Worm (Caenorhabditis elegans) whole organism, L4 larva: ENCODE data around the gene ttr-17.

ENCODE experiments used
- aly-2 ChIP-seq: sonication (generic microtip); optimal IDR thresholded peaks from 2 replicates; lab custom pipeline; 2018; ENCODE audit warnings: missing biosample characterization, missing genetic modification characterization
- ama-1 ChIP-seq: fragments of 150-350 bp; optimal IDR thresholded peaks from 2 replicates; lab custom pipeline; 2014; ENCODE audit warnings: inconsistent platforms, mixed read lengths
- jun-1 ChIP-seq: fragments of 150-350 bp; optimal IDR thresholded peaks from 2 replicates; lab custom pipeline; 2014; ENCODE audit warnings: missing biosample characterization, missing genetic modification reagents, missing genetic modification characterization
- lin-1 ChIP-seq: fragments of 200-800 bp; sonication (Bioruptor generic); IDR thresholded peaks from 2 replicates; pipeline ENCODE4 v1.3.6; 2022; ENCODE audit warnings: missing genetic modification reagents, missing genetic modification characterization, missing compliant biosample characterization
- lin-13 ChIP-seq: fragments of 150-350 bp; optimal IDR thresholded peaks from 2 replicates; lab custom pipeline; 2014; ENCODE audit warnings: missing biosample characterization, missing genetic modification reagents, missing genetic modification characterization
- lin-15B ChIP-seq: fragments of 150-350 bp; sonication (generic microtip); optimal IDR thresholded peaks from 3 replicates; lab custom pipeline; 2014; ENCODE audit warnings: missing biosample characterization, missing genetic modification characterization
- nhr-237 ChIP-seq: sonication (generic microtip); optimal IDR thresholded peaks from 2 replicates; lab custom pipeline; 2017; ENCODE audit warnings: missing biosample characterization, missing genetic modification characterization
- nhr-28 ChIP-seq: fragments of 150-350 bp; optimal IDR thresholded peaks from 2 replicates; lab custom pipeline; 2014; ENCODE audit warnings: missing biosample characterization, missing genetic modification characterization

DNA sequence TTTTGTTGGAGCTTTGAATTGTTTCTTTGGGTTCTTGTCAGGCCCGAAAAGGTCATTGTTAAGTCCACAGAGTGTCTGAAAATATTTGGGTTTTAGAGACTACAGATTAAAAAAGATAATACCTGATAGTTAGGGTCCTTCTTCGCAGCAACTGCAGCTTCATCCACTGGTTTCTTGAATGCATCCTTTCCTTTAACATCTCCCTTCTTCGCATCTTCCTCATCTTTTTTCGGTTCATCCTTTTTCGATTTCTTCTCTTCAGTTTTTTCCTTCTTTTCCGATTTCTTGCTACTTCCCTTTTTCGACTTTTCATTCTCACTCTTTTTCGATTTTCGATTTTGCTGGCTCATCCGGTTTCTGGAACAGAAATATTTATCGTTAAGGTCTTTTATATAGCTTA lies 36.7 kb upstream of the ttr-17 start:
- TF ChIP-seq lin-13 (GFP tag; lab: Kevin White, UChicago) = no peak
- TF ChIP-seq nhr-28 (tag; lab: Kevin White, UChicago) = no peak
- TF ChIP-seq aly-2 (tag; lab: Kevin White, UChicago) = no peak
- no peak for TF ChIP-seq lin-15B
- TF ChIP-seq nhr-237 (tag; lab: Kevin White, UChicago) = no peak
- no peak for TF ChIP-seq lin-1
- no peak for TF ChIP-seq jun-1 (tag; lab: Kevin White, UChicago)
- no peak for TF ChIP-seq ama-1 (lab: Kevin White, UChicago)
